Worm (Caenorhabditis elegans) whole organism, early embryonic: ENCODE measurements around the gene sru-17.

ENCODE experiments used
- B0310.2 ChIP-seq: sonication (generic microtip); optimal IDR thresholded peaks from 2 replicates; lab custom pipeline; 2016; ENCODE audit warnings: mild to moderate bottlenecking, missing genetic modification characterization, missing compliant biosample characterization
- F13C5.2 ChIP-seq: sonication (generic microtip); optimal IDR thresholded peaks from 2 replicates; lab custom pipeline; 2017; ENCODE audit warnings: mild to moderate bottlenecking, missing genetic modification characterization, inconsistent platforms, missing compliant biosample characterization
- ama-1 ChIP-seq: fragments of 150-350 bp; optimal IDR thresholded peaks from 2 replicates; lab custom pipeline; 2014
- ceh-36 ChIP-seq: sonication (generic microtip); optimal IDR thresholded peaks from 2 replicates; lab custom pipeline; 2016; ENCODE audit warnings: missing genetic modification characterization, inconsistent platforms, missing compliant biosample characterization
- ets-7 ChIP-seq: sonication (generic microtip); optimal IDR thresholded peaks from 2 replicates; lab custom pipeline; 2016; ENCODE audit warnings: missing genotype, missing genetic modification characterization, missing compliant biosample characterization
- flt-1 ChIP-seq: fragments of 200-800 bp; sonication (Bioruptor generic); IDR thresholded peaks from 2 replicates; pipeline ENCODE4 v1.3.6; 2022; ENCODE audit warnings: missing genetic modification characterization, missing compliant biosample characterization
- hmbx-1 ChIP-seq: sonication (generic microtip); optimal IDR thresholded peaks from 2 replicates; lab custom pipeline; 2016; ENCODE audit warnings: mild to moderate bottlenecking, missing genetic modification characterization, missing compliant biosample characterization
- scrt-1 ChIP-seq: fragments of 200-800 bp; sonication (Bioruptor generic); IDR thresholded peaks from 2 replicates; pipeline ENCODE4 v1.3.6; 2022; ENCODE audit warnings: missing genetic modification characterization, missing compliant biosample characterization
- sea-1 ChIP-seq: fragments of 200-800 bp; sonication (Bioruptor generic); conservative IDR thresholded peaks from 2 replicates; pipeline ENCODE4 v1.3.6; 2022; ENCODE audit warnings: missing genetic modification characterization, missing compliant biosample characterization
- tbx-11 ChIP-seq: fragments of 200-800 bp; sonication (Bioruptor generic); IDR thresholded peaks from 2 replicates; pipeline ENCODE4 v1.3.6; 2022; ENCODE audit warnings: missing genetic modification characterization, missing compliant biosample characterization
- tra-4 ChIP-seq: sonication (generic microtip); optimal IDR thresholded peaks from 2 replicates; lab custom pipeline; 2017; ENCODE audit warnings: missing genetic modification characterization, missing compliant biosample characterization

DNA sequence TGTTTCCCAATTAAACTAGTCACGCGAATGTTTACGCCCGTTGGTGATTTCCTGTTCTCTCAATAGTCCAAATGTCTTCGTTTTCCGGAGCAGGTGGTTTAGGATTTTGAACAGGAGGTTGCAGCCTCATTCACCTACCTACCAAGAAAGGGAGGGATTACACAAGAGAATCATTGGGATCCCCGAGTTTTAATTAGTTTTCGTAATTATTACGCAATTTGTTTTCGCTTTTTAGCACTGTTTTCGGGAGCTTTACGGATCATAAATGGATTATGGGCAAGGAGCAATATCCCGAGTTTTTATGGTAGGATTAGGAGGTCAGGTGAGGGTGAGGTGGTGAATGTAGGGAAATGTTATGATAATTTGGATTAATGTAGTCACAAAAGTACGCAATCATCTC lies 40.4 kb downstream of the sru-17 start:
- TF ChIP-seq ceh-36 (tag; lab: Kevin White, UChicago) (peak; percentile 71), ama-1 (peak; percentile 71), ets-7 (no peak), tra-4 (tag; lab: Kevin White, UChicago) (no peak), B0310.2 (tag; lab: Kevin White, UChicago) (no peak), sea-1 (GFP tag; lab: Robert Waterston, UW) (no peak), hmbx-1 (no peak), flt-1 (GFP tag; lab: Robert Waterston, UW) (no peak), F13C5.2 (tag; lab: Kevin White, UChicago) (no peak), tbx-11 (GFP tag; lab: Robert Waterston, UW) (no peak), scrt-1 (GFP tag; lab: Robert Waterston, UW) (no peak)
